Worm (Caenorhabditis elegans) whole organism, late embryonic: Measurements from ENCODE around the gene cah-4.
A peak's percentile ranks its signal among the peaks of the same experiment; 100 is the strongest.

Experiments used
- K02D7.2 ChIP-seq: sonication (generic microtip); optimal IDR thresholded peaks from 2 replicates; lab custom pipeline; 2017; ENCODE audit warnings: mild to moderate bottlenecking, missing genetic modification characterization, missing compliant biosample characterization
- Y22D7AL.16 ChIP-seq: sonication (generic microtip); optimal IDR thresholded peaks from 2 replicates; lab custom pipeline; 2016; ENCODE audit warnings: missing genetic modification characterization, missing compliant biosample characterization
- ahr-1 ChIP-seq: sonication (generic microtip); optimal IDR thresholded peaks from 2 replicates; lab custom pipeline; 2016; ENCODE audit warnings: missing genetic modification characterization, missing compliant biosample characterization
- ceh-14 ChIP-seq: sonication (generic microtip); optimal IDR thresholded peaks from 2 replicates; lab custom pipeline; 2016; ENCODE audit warnings: missing genotype, missing genetic modification characterization, missing compliant biosample characterization
- ceh-2 ChIP-seq: sonication (generic microtip); optimal IDR thresholded peaks from 2 replicates; lab custom pipeline; 2016; ENCODE audit warnings: missing genotype, missing genetic modification characterization, missing compliant biosample characterization
- ceh-24 ChIP-seq: sonication (generic microtip); optimal IDR thresholded peaks from 2 replicates; lab custom pipeline; 2016; ENCODE audit warnings: mild to moderate bottlenecking, missing genetic modification characterization, missing compliant biosample characterization
- ceh-48 ChIP-seq: sonication (generic microtip); optimal IDR thresholded peaks from 2 replicates; lab custom pipeline; 2016; ENCODE audit warnings: missing genetic modification characterization, inconsistent platforms, missing compliant biosample characterization
- dmd-4 ChIP-seq: sonication (generic microtip); optimal IDR thresholded peaks from 2 replicates; lab custom pipeline; 2016; ENCODE audit warnings: borderline replicate concordance, missing genetic modification characterization, missing compliant biosample characterization
- dve-1 ChIP-seq: sonication (generic microtip); optimal IDR thresholded peaks from 2 replicates; lab custom pipeline; 2017; ENCODE audit warnings: antibody characterized with exemption, mild to moderate bottlenecking, missing genetic modification characterization, missing compliant biosample characterization
- elt-2 ChIP-seq: sonication (generic microtip); optimal IDR thresholded peaks from 2 replicates; lab custom pipeline; 2016; ENCODE audit warnings: missing genetic modification reagents, missing genetic modification characterization, missing compliant biosample characterization
- elt-4 ChIP-seq: sonication (generic microtip); optimal IDR thresholded peaks from 2 replicates; lab custom pipeline; 2016; ENCODE audit warnings: missing genetic modification characterization, missing compliant biosample characterization
- ets-4 ChIP-seq: sonication (generic microtip); optimal IDR thresholded peaks from 2 replicates; lab custom pipeline; 2016; ENCODE audit warnings: missing genetic modification characterization, missing compliant biosample characterization
- fkh-10 ChIP-seq: fragments of 150-350 bp; optimal IDR thresholded peaks from 2 replicates; lab custom pipeline; 2014; ENCODE audit warnings: missing biosample characterization, missing genetic modification reagents, missing genetic modification characterization
- fkh-6 ChIP-seq: sonication (generic microtip); optimal IDR thresholded peaks from 2 replicates; lab custom pipeline; 2016; ENCODE audit warnings: missing genetic modification characterization, missing compliant biosample characterization
- hlh-15 ChIP-seq: sonication (generic microtip); optimal IDR thresholded peaks from 2 replicates; lab custom pipeline; 2016; ENCODE audit warnings: missing genetic modification characterization, missing compliant biosample characterization
- hlh-30 ChIP-seq: sonication (generic microtip); optimal IDR thresholded peaks from 2 replicates; lab custom pipeline; 2017; ENCODE audit warnings: antibody characterized with exemption, missing genetic modification characterization, missing compliant biosample characterization; ENCODE audit not compliant: insufficient read depth
- hlh-6 ChIP-seq: sonication (generic microtip); optimal IDR thresholded peaks from 2 replicates; lab custom pipeline; 2016; ENCODE audit warnings: missing genotype, missing genetic modification characterization, missing compliant biosample characterization
- lin-11 ChIP-seq: fragments of 200-800 bp; sonication (Bioruptor generic); optimal IDR thresholded peaks from 2 replicates; lab custom pipeline; 2018; ENCODE audit warnings: mild to moderate bottlenecking, missing genetic modification characterization, missing compliant biosample characterization
- mec-3 ChIP-seq: sonication (generic microtip); optimal IDR thresholded peaks from 2 replicates; lab custom pipeline; 2016; ENCODE audit warnings: borderline replicate concordance, missing genetic modification characterization, missing compliant biosample characterization
- nfya-1 ChIP-seq: sonication (generic microtip); optimal IDR thresholded peaks from 2 replicates; lab custom pipeline; 2017; ENCODE audit warnings: missing genetic modification characterization, mild to moderate bottlenecking, missing compliant biosample characterization, antibody characterized with exemption, moderate library complexity
- nhr-11 ChIP-seq: fragments of 150-350 bp; optimal IDR thresholded peaks from 2 replicates; lab custom pipeline; 2014; ENCODE audit warnings: missing biosample characterization, missing genetic modification characterization
- nhr-232 ChIP-seq: sonication (generic microtip); optimal IDR thresholded peaks from 2 replicates; lab custom pipeline; 2016; ENCODE audit warnings: missing genetic modification characterization, missing compliant biosample characterization
- npax-4 ChIP-seq: sonication (generic microtip); optimal IDR thresholded peaks from 2 replicates; lab custom pipeline; 2016; ENCODE audit warnings: missing genetic modification characterization, missing compliant biosample characterization
- pat-9 ChIP-seq: fragments of 200-800 bp; sonication (Bioruptor generic); optimal IDR thresholded peaks from 2 replicates; lab custom pipeline; 2018; ENCODE audit warnings: mild to moderate bottlenecking, missing genetic modification characterization, moderate library complexity, missing compliant biosample characterization
- pax-1 ChIP-seq: fragments of 150-350 bp; optimal IDR thresholded peaks from 2 replicates; lab custom pipeline; 2014; ENCODE audit warnings: missing biosample characterization, missing genetic modification characterization
- pha-4 ChIP-seq: fragments of 150-350 bp; optimal IDR thresholded peaks from 2 replicates; lab custom pipeline; 2018; ENCODE audit warnings: missing biosample characterization, missing genetic modification reagents, missing genetic modification characterization
- pqm-1 ChIP-seq: sonication (generic microtip); optimal IDR thresholded peaks from 2 replicates; lab custom pipeline; 2016; ENCODE audit warnings: missing genetic modification characterization, missing compliant biosample characterization
- sdc-2 ChIP-seq: sonication (generic microtip); optimal IDR thresholded peaks from 2 replicates; lab custom pipeline; 2016; ENCODE audit warnings: missing genotype, missing genetic modification characterization, missing compliant biosample characterization
- tbx-2 ChIP-seq: sonication (generic microtip); optimal IDR thresholded peaks from 2 replicates; lab custom pipeline; 2016; ENCODE audit warnings: missing genetic modification characterization, missing compliant biosample characterization
- ttx-3 ChIP-seq: sonication (generic microtip); optimal IDR thresholded peaks from 2 replicates; lab custom pipeline; 2016; ENCODE audit warnings: missing genetic modification reagents, missing genetic modification characterization, missing compliant biosample characterization
- unc-42 ChIP-seq: sonication (generic microtip); optimal IDR thresholded peaks from 2 replicates; lab custom pipeline; 2016; ENCODE audit warnings: missing genotype, missing genetic modification characterization, missing compliant biosample characterization
- unc-86 ChIP-seq: sonication (generic microtip); optimal IDR thresholded peaks from 2 replicates; lab custom pipeline; 2016; ENCODE audit warnings: missing genetic modification characterization, missing compliant biosample characterization

cah-4 gene

ce11 chrX:13527347-13528092 is 14.9 kb upstream of the cah-4 start, which contains the start of gene pab-2 (continued):
- TF ChIP-seq elt-2 (tag; lab: Kevin White, UChicago) (peak; percentile 69), dmd-4 (tag; lab: Kevin White, UChicago) (no peak), unc-42 (peak; percentile 56), ttx-3 (tag; lab: Kevin White, UChicago) (no peak), hlh-15 (tag; lab: Kevin White, UChicago) (no peak), ceh-14 (peak; percentile 9), ahr-1 (no peak), fkh-6 (tag; lab: Kevin White, UChicago) (no peak), npax-4 (tag; lab: Kevin White, UChicago) (no peak), ets-4 (tag; lab: Kevin White, UChicago) (no peak), pha-4 (tag; lab: Kevin White, UChicago) (no peak), tbx-2 (tag; lab: Kevin White, UChicago) (peak; percentile 92), ceh-2 (tag; lab: Kevin White, UChicago) (no peak), hlh-6 (tag; lab: Kevin White, UChicago) (no peak), elt-4 (no peak), unc-86 (tag; lab: Kevin White, UChicago) (peak; percentile 14), K02D7.2 (tag; lab: Kevin White, UChicago) (no peak), nhr-11 (no peak), nhr-232 (tag; lab: Kevin White, UChicago) (peak; percentile 58), mec-3 (tag; lab: Kevin White, UChicago) (no peak), ceh-24 (tag; lab: Kevin White, UChicago) (no peak), Y22D7AL.16 (tag; lab: Kevin White, UChicago) (no peak), pqm-1 (tag; lab: Kevin White, UChicago) (peak; percentile 65), hlh-30 (tag; lab: Kevin White, UChicago) (peak; percentile 65)

ce11 chrX:13528630-13529138 is 13.7 kb upstream of the cah-4 start, which contains the start of gene F18H3.4:
F18H3.4 (plus strand) TSS chrX:13529088.
- no peak for TF ChIP-seq nfya-1 (tag; lab: Kevin White, UChicago)
- no peak for TF ChIP-seq pax-1 (tag; lab: Kevin White, UChicago)
- no peak for TF ChIP-seq npax-4 (tag; lab: Kevin White, UChicago)
- no peak for TF ChIP-seq ets-4 (tag; lab: Kevin White, UChicago)
- TF ChIP-seq tbx-2 (tag; lab: Kevin White, UChicago), result no peak
- no peak for TF ChIP-seq pat-9 (tag; lab: Kevin White, UChicago)
- TF ChIP-seq dve-1 (tag; lab: Kevin White, UChicago), result no peak
- TF ChIP-seq fkh-10, result no peak
- TF ChIP-seq ceh-48 (tag; lab: Kevin White, UChicago), result no peak
- TF ChIP-seq lin-11 (tag; lab: Kevin White, UChicago), result no peak
- TF ChIP-seq elt-2 (tag; lab: Kevin White, UChicago), result peak; percentile 27
- no peak for TF ChIP-seq hlh-6 (tag; lab: Kevin White, UChicago)
- TF ChIP-seq pqm-1 (tag; lab: Kevin White, UChicago), result peak; percentile 1
- no peak for TF ChIP-seq nhr-232 (tag; lab: Kevin White, UChicago)
- TF ChIP-seq sdc-2 (tag; lab: Kevin White, UChicago), result no peak

- no peak for TF ChIP-seq sdc-2 (tag; lab: Kevin White, UChicago)
- TF ChIP-seq tbx-2 (tag; lab: Kevin White, UChicago), result no peak
- no peak for TF ChIP-seq nfya-1 (tag; lab: Kevin White, UChicago)
These were observed 12.2 kb upstream of the cah-4 start for ce11 chrX:13530015-13530778.
